Fruit fly (Drosophila melanogaster) whole organism, embryonic: ENCODE measurements around the gene Vps53.

Experiments
- Adf1 ChIP-seq: fragments of 200-800 bp; sonication (Bioruptor generic); IDR thresholded peaks from 2 replicates; pipeline ENCODE4 v1.3.6; 2022; ENCODE audit warnings: missing biosample characterization, missing genetic modification characterization
- Atf-2 ChIP-seq: fragments of 200-800 bp; sonication (Bioruptor generic); optimal IDR thresholded peaks from 2 replicates; lab custom pipeline; 2016; ENCODE audit warnings: missing biosample characterization, missing genetic modification characterization
- Bgb ChIP-seq: fragments of 200-800 bp; sonication (Bioruptor generic); IDR thresholded peaks from 2 replicates; pipeline ENCODE4 v1.3.6; 2022; ENCODE audit warnings: missing biosample characterization, missing genetic modification characterization; ENCODE audit not compliant: partially characterized antibody
- CG10274 ChIP-seq: fragments of 200-800 bp; sonication (Bioruptor generic); optimal IDR thresholded peaks from 3 replicates; lab custom pipeline; 2017; ENCODE audit warnings: missing biosample characterization, mild to moderate bottlenecking, missing genetic modification characterization
- CG10431 ChIP-seq: fragments of 200-800 bp; sonication (Bioruptor generic); optimal IDR thresholded peaks from 3 replicates; lab custom pipeline; 2018; ENCODE audit warnings: missing biosample characterization, mild to moderate bottlenecking, missing genetic modification characterization
- CG11398 ChIP-seq: fragments of 200-800 bp; sonication (Bioruptor generic); optimal IDR thresholded peaks from 2 replicates; lab custom pipeline; 2016; ENCODE audit warnings: missing biosample characterization, missing genetic modification characterization
- CG11723 ChIP-seq: fragments of 200-800 bp; sonication (Bioruptor generic); optimal IDR thresholded peaks from 2 replicates; lab custom pipeline; 2017; ENCODE audit warnings: missing biosample characterization, mild to moderate bottlenecking, missing genetic modification characterization
- CG12071 ChIP-seq: fragments of 200-800 bp; sonication (Bioruptor generic); optimal IDR thresholded peaks from 3 replicates; lab custom pipeline; 2018; ENCODE audit warnings: missing biosample characterization, mild to moderate bottlenecking, missing genetic modification characterization
- CG14965 ChIP-seq: fragments of 200-800 bp; sonication (Bioruptor generic); optimal IDR thresholded peaks from 2 replicates; lab custom pipeline; 2016; ENCODE audit warnings: missing biosample characterization, missing genetic modification characterization, borderline replicate concordance
- CG15696 ChIP-seq: fragments of 200-800 bp; sonication (Bioruptor generic); optimal IDR thresholded peaks from 2 replicates; lab custom pipeline; 2019; ENCODE audit warnings: missing biosample characterization, mild to moderate bottlenecking, missing genetic modification characterization, moderate library complexity
- CG1603 ChIP-seq: fragments of 200-800 bp; sonication (Bioruptor generic); optimal IDR thresholded peaks from 2 replicates; lab custom pipeline; 2019; ENCODE audit warnings: missing biosample characterization, mild to moderate bottlenecking, missing genetic modification characterization, moderate library complexity
- CG16815 ChIP-seq: fragments of 200-800 bp; sonication (Bioruptor generic); optimal IDR thresholded peaks from 3 replicates; lab custom pipeline; 2017; ENCODE audit warnings: missing biosample characterization, mild to moderate bottlenecking, missing genetic modification characterization
- CG17361 ChIP-seq: fragments of 200-800 bp; sonication (Bioruptor generic); IDR thresholded peaks from 3 replicates; pipeline ENCODE4 v1.3.6; 2022; ENCODE audit warnings: missing biosample characterization, missing genetic modification characterization
- CG18011 ChIP-seq: fragments of 200-800 bp; sonication (Bioruptor generic); optimal IDR thresholded peaks from 2 replicates; lab custom pipeline; 2017; ENCODE audit warnings: missing biosample characterization, missing genetic modification characterization, mild to moderate bottlenecking, moderate library complexity, missing genotype
- CG18599 ChIP-seq: fragments of 200-800 bp; sonication (Bioruptor generic); optimal IDR thresholded peaks from 3 replicates; lab custom pipeline; 2017; ENCODE audit warnings: missing biosample characterization, missing genetic modification characterization, mild to moderate bottlenecking, moderate library complexity, missing genetic modification reagents
- CG2889 ChIP-seq: fragments of 200-800 bp; sonication (Bioruptor generic); IDR thresholded peaks from 3 replicates; pipeline ENCODE4 v1.3.6; 2022; ENCODE audit warnings: missing biosample characterization, missing genetic modification characterization
- CG3065 ChIP-seq: fragments of 200-800 bp; sonication (Bioruptor generic); optimal IDR thresholded peaks from 2 replicates; lab custom pipeline; 2016; ENCODE audit warnings: missing biosample characterization, missing genetic modification characterization
- CG3838 ChIP-seq: fragments of 200-800 bp; sonication (Bioruptor generic); optimal IDR thresholded peaks from 3 replicates; lab custom pipeline; 2016; ENCODE audit warnings: missing biosample characterization, missing genetic modification characterization
- CG4360 ChIP-seq: fragments of 200-800 bp; sonication (Bioruptor generic); IDR thresholded peaks from 2 replicates; pipeline ENCODE4 v1.3.6; 2022; ENCODE audit warnings: missing biosample characterization, missing genetic modification characterization
- CG4730 ChIP-seq: fragments of 200-800 bp; sonication (Bioruptor generic); IDR thresholded peaks from 2 replicates; pipeline ENCODE4 v1.3.6; 2022; ENCODE audit warnings: missing biosample characterization, missing genetic modification characterization
- CG5180 ChIP-seq: fragments of 200-800 bp; sonication (Bioruptor generic); optimal IDR thresholded peaks from 3 replicates; lab custom pipeline; 2017; ENCODE audit warnings: missing biosample characterization, missing genetic modification characterization, mild to moderate bottlenecking, moderate library complexity, missing genetic modification reagents
- CG8290 ChIP-seq, 3 experiments: fragments of 200-800 bp; sonication (Bioruptor generic); optimal IDR thresholded peaks; 2 replicates each; lab custom pipeline; 2016 to 2019; ENCODE audit warnings: missing biosample characterization in 3 of 3, missing genetic modification characterization in 3 of 3, mild to moderate bottlenecking in 2 of 3, moderate library complexity in 1 of 3
- Dbx ChIP-seq: fragments of 200-800 bp; sonication (Bioruptor generic); IDR thresholded peaks from 3 replicates; pipeline ENCODE4 v1.3.6; 2022; ENCODE audit warnings: missing biosample characterization, missing genetic modification characterization
- Dip3 ChIP-seq: fragments of 200-800 bp; sonication (Bioruptor generic); optimal IDR thresholded peaks from 3 replicates; lab custom pipeline; 2016; ENCODE audit warnings: missing biosample characterization, missing genetic modification characterization
- Dref ChIP-seq: fragments of 200-800 bp; sonication (Bioruptor generic); IDR thresholded peaks from 2 replicates; pipeline ENCODE4 v1.3.6; 2022; ENCODE audit warnings: missing biosample characterization, missing genetic modification characterization
- Drgx ChIP-seq: fragments of 200-800 bp; sonication (Bioruptor generic); IDR thresholded peaks from 2 replicates; pipeline ENCODE4 v1.3.6; 2022; ENCODE audit warnings: missing biosample characterization, missing genetic modification characterization
- GATAe ChIP-seq: fragments of 200-800 bp; sonication (Bioruptor generic); conservative IDR thresholded peaks from 2 replicates; pipeline ENCODE4 v1.3.6; 2022; ENCODE audit warnings: missing biosample characterization, missing genetic modification characterization
- HLH3B ChIP-seq: fragments of 200-800 bp; sonication (Bioruptor generic); IDR thresholded peaks from 2 replicates; pipeline ENCODE4 v1.3.6; 2022; ENCODE audit warnings: missing biosample characterization, missing genetic modification characterization
- Jarid2 ChIP-seq: fragments of 200-800 bp; sonication (Bioruptor generic); optimal IDR thresholded peaks from 3 replicates; lab custom pipeline; 2017; ENCODE audit warnings: mild to moderate bottlenecking, missing biosample characterization, missing genetic modification reagents, missing genetic modification characterization
- NK7.1 ChIP-seq: fragments of 200-800 bp; sonication (Bioruptor generic); optimal IDR thresholded peaks from 3 replicates; lab custom pipeline; 2016; ENCODE audit warnings: missing biosample characterization, missing genetic modification characterization
- Nf-YB ChIP-seq: fragments of 200-800 bp; sonication (Bioruptor generic); optimal IDR thresholded peaks from 3 replicates; lab custom pipeline; 2019; ENCODE audit warnings: missing biosample characterization, mild to moderate bottlenecking, missing genetic modification characterization, moderate library complexity
- Sox100B ChIP-seq: fragments of 200-800 bp; sonication (Bioruptor generic); optimal IDR thresholded peaks from 3 replicates; lab custom pipeline; 2018; ENCODE audit warnings: missing biosample characterization, mild to moderate bottlenecking, missing genetic modification characterization
- TFAM ChIP-seq: fragments of 200-800 bp; sonication (Bioruptor generic); optimal IDR thresholded peaks from 2 replicates; lab custom pipeline; 2017; ENCODE audit warnings: missing biosample characterization, missing genetic modification characterization, inconsistent platforms
- cad ChIP-seq: fragments of >200 bp; optimal IDR thresholded peaks from 2 replicates; lab custom pipeline; 2017; ENCODE audit warnings: missing biosample characterization, missing genetic modification characterization
- dysf ChIP-seq: fragments of 200-800 bp; sonication (Bioruptor generic); IDR thresholded peaks from 3 replicates; pipeline ENCODE4 v1.3.6; 2022; ENCODE audit warnings: missing biosample characterization, missing genetic modification characterization
- eve ChIP-seq, 2 experiments: fragments of >200 bp; optimal IDR thresholded peaks; 2 replicates each; lab custom pipeline; 2017; ENCODE audit warnings: missing biosample characterization in 2 of 2, missing genetic modification characterization in 2 of 2
- eyg ChIP-seq: fragments of 200-800 bp; sonication (Bioruptor generic); optimal IDR thresholded peaks from 3 replicates; lab custom pipeline; 2016; ENCODE audit warnings: missing biosample characterization, missing genetic modification characterization
- fu2 ChIP-seq: fragments of 200-800 bp; sonication (Bioruptor generic); optimal IDR thresholded peaks from 2 replicates; lab custom pipeline; 2016; ENCODE audit warnings: missing biosample characterization, missing genetic modification characterization
- jigr1 ChIP-seq: fragments of 200-800 bp; sonication (Bioruptor generic); IDR thresholded peaks from 3 replicates; pipeline ENCODE4 v1.3.6; 2022; ENCODE audit warnings: missing biosample characterization, missing genetic modification characterization
- jumu ChIP-seq: fragments of 200-800 bp; sonication (Bioruptor generic); optimal IDR thresholded peaks from 3 replicates; lab custom pipeline; 2016; ENCODE audit warnings: missing biosample characterization, missing genetic modification characterization
- knrl ChIP-seq: fragments of 200-800 bp; sonication (Bioruptor generic); IDR thresholded peaks from 3 replicates; pipeline ENCODE4 v1.3.6; 2022; ENCODE audit warnings: missing biosample characterization, missing genetic modification characterization; ENCODE audit not compliant: partially characterized antibody
- nom ChIP-seq: fragments of 200-800 bp; sonication (Bioruptor generic); optimal IDR thresholded peaks from 2 replicates; lab custom pipeline; 2017; ENCODE audit warnings: missing biosample characterization, missing genetic modification characterization, mild to moderate bottlenecking, moderate library complexity, missing genetic modification reagents
- salm ChIP-seq: fragments of 200-800 bp; sonication (Bioruptor generic); optimal IDR thresholded peaks from 2 replicates; lab custom pipeline; 2018; ENCODE audit warnings: missing biosample characterization, mild to moderate bottlenecking, missing genetic modification characterization
- sc ChIP-seq, 3 experiments: fragments of >200 bp in 2 of 3; fragments of 200-800 bp in 1 of 3; sonication (Bioruptor generic) in 1 of 3; optimal IDR thresholded peaks; 2 replicates in 2 of 3; 3 replicates in 1 of 3; lab custom pipeline; 2017; ENCODE audit warnings: mild to moderate bottlenecking in 1 of 3, missing biosample characterization in 1 of 3, missing genetic modification characterization in 1 of 3, missing genetic modification reagents in 1 of 3
- usp ChIP-seq: fragments of >200 bp; optimal IDR thresholded peaks from 2 replicates; lab custom pipeline; 2017; ENCODE audit warnings: missing biosample characterization, missing genetic modification characterization
- zen ChIP-seq: fragments of 200-800 bp; sonication (Bioruptor generic); optimal IDR thresholded peaks from 3 replicates; lab custom pipeline; 2018; ENCODE audit warnings: missing biosample characterization, mild to moderate bottlenecking, missing genetic modification characterization, moderate library complexity
- zen2 ChIP-seq: fragments of 200-800 bp; sonication (Bioruptor generic); IDR thresholded peaks from 3 replicates; pipeline ENCODE4 v1.3.6; 2022; ENCODE audit warnings: missing biosample characterization, missing genetic modification characterization; ENCODE audit not compliant: partially characterized antibody

Gene Vps53

DNA sequence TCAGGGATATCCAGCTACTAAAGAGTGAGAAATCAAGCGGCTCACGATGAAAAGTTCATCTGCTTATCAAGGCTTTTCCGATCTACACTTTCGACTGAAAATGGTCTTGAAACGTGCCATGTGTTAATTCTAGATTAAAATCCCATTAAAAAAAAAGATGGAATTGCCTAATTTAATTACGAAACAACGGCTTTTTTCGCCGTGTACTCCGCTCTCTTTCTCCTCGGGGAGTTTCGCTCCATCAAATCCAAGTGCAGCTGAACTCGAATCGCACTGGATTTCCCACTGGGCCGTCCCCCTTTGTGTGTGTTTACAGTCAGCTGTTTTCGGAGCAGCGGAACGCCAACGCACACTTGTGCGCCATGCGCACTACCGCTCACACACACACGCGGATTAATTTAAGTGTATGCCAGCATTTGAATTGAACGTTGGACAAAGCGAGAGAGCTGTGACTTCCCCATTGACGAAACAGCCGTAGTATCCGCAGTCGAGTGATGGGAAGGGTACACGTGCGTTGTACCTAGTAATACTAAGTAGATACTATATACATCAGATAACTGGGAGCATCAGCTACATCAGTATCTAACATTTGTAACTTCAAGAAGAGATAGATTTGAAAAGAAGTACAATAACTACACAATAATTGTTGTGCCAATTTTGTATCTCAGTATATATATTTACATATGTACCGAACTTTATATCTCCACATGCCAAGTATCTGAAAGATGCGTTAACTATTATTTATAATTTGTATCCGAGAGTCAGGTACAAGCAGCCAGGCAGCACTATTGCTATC lies 52.7 kb downstream of the Vps53 start (continued):
- TF ChIP-seq NK7.1 (GFP tag; lab: Kevin White, UChicago) (peak; percentile 75), zen2 (GFP tag; lab: Robert Waterston, UW) (peak; percentile 26; the same call in 2 of the 3 replicates), Bgb (GFP tag; lab: Robert Waterston, UW) (peak; percentile 50; the same call in 1 of the 2 replicates), CG3065 (no peak), TFAM (peak; percentile 2), eyg (GFP tag; lab: Kevin White, UChicago) (peak; percentile 65), dysf (GFP tag; lab: Robert Waterston, UW) (peak; percentile 83), Dbx (GFP tag; lab: Robert Waterston, UW) (peak; percentile 87), CG4730 (GFP tag; lab: Robert Waterston, UW) (peak; percentile 78), Jarid2 (GFP tag; lab: Kevin White, UChicago) (peak; percentile 45), cad (GFP tag; lab: Kevin White, UChicago) (no peak), CG18599 (peak; percentile 86), eve (GFP tag; optimal IDR thresholded peaks at IDR 0.05; lab: Kevin White, UChicago) (no peak), CG10431 (GFP tag; lab: Kevin White, UChicago) (peak; percentile 39), salm (tag; lab: Kevin White, UChicago) (peak; percentile 75), Sox100B (GFP tag; lab: Kevin White, UChicago) (peak; percentile 69), Dip3 (GFP tag; lab: Kevin White, UChicago) (peak; percentile 68), CG16815 (GFP tag; lab: Kevin White, UChicago) (peak; percentile 67), usp (no peak), HLH3B (peak; percentile 89), fu2 (peak; percentile 62), CG12071 (GFP tag; lab: Kevin White, UChicago) (peak; percentile 71), Nf-YB (GFP tag; lab: Kevin White, UChicago) (peak; percentile 58), CG3838 (GFP tag; lab: Kevin White, UChicago) (no peak), CG8290 (GFP tag; optimal IDR thresholded peaks at IDR 0.05; lab: Kevin White, UChicago) (no peak), CG8290 (tag; optimal IDR thresholded peaks at IDR 0.05; lab: Kevin White, UChicago) (peak in 1 of 2 experiments; percentile 70), CG4360 (GFP tag; lab: Robert Waterston, UW) (peak; percentile 43), CG18011 (GFP tag; lab: Kevin White, UChicago) (peak; percentile 44), CG2889 (GFP tag; lab: Robert Waterston, UW) (peak; percentile 50), CG10274 (peak; percentile 57), Atf-2 (GFP tag; lab: Kevin White, UChicago) (peak; percentile 79), knrl (GFP tag; lab: Robert Waterston, UW) (no peak), Dref (GFP tag; lab: Robert Waterston, UW) (no peak), CG11723 (GFP tag; lab: Kevin White, UChicago) (peak; percentile 72), CG5180 (GFP tag; lab: Kevin White, UChicago) (peak; percentile 44), sc (optimal IDR thresholded peaks at IDR 0.05; lab: Kevin White, UChicago) (no peak), sc (GFP tag; optimal IDR thresholded peaks at IDR 0.05; lab: Kevin White, UChicago) (peak; percentile 66), jigr1 (GFP tag; lab: Robert Waterston, UW) (peak; percentile 56; the same call in 2 of the 3 replicates), Adf1 (GFP tag; lab: Robert Waterston, UW) (peak; percentile 87), nom (peak; percentile 92), zen (tag; lab: Kevin White, UChicago) (peak; percentile 42), CG11398 (peak; percentile 82), jumu (GFP tag; lab: Kevin White, UChicago) (peak; percentile 74), CG17361 (peak; percentile 83), CG14965 (peak; percentile 34), CG1603 (tag; lab: Kevin White, UChicago) (peak; percentile 77), CG15696 (peak; percentile 53), Drgx (GFP tag; lab: Robert Waterston, UW) (peak; percentile 94), GATAe (GFP tag; lab: Robert Waterston, UW) (no peak)
